Worm (Caenorhabditis elegans): ENCODE results near the gene sra-29.

The sra-29 gene

DNA sequence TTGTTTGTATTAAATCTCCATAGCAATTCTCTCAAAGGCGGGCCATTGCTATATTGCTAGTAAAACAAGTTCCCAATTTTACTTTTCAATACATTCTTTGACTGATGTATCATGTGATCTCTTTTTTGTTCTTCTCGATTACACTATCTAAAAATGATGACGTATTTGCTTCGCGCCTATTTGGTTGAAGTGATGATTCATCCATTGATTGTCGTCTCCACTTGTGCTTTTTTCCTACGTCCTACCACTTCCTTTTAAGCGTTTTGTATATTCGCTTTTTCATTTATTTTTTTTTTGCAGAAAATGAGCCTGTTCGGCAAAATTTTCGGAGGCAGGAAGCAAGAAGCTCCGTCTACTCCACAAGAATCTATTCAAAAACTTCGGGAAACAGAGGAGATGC is 13.9 kb upstream of the sra-29 start, which contains the start of gene vps-32.1:
TSS of gene vps-32.1 (plus strand) at position 301 of the 400 bp plus-strand sequence.
- no peak for TF ChIP-seq nhr-11 (tag; optimal IDR thresholded peaks at IDR 0.05)
- TF ChIP-seq zag-1 (tag; optimal IDR thresholded peaks at IDR 0.05), result no peak
- no peak for TF ChIP-seq aly-2 (tag; optimal IDR thresholded peaks at IDR 0.05)
- no peak for TF ChIP-seq lsy-2 (tag; optimal IDR thresholded peaks at IDR 0.05)
- peak; percentile 48 for TF ChIP-seq sma-9 (GFP tag; optimal IDR thresholded peaks at IDR 0.05)
- TF ChIP-seq sma-9 (tag; optimal IDR thresholded peaks at IDR 0.05), result no peak
- peak; percentile 88 for TF ChIP-seq fos-1 (tag; optimal IDR thresholded peaks at IDR 0.05)
- peak; percentile 25 for TF ChIP-seq blmp-1 (tag; optimal IDR thresholded peaks at IDR 0.05; ENCODE audit: insufficient read depth)
- no peak for TF ChIP-seq nhr-237 (tag; optimal IDR thresholded peaks at IDR 0.05)
- peak; percentile 29 for TF ChIP-seq crh-2 (tag; optimal IDR thresholded peaks at IDR 0.05)
- TF ChIP-seq mdl-1 (tag; optimal IDR thresholded peaks at IDR 0.05), result no peak
- no peak for TF ChIP-seq snpc-4 (tag; optimal IDR thresholded peaks at IDR 0.05)
- TF ChIP-seq lin-13 (GFP tag; optimal IDR thresholded peaks at IDR 0.05), result no peak
- TF ChIP-seq F13H6.1 (tag; optimal IDR thresholded peaks at IDR 0.05), result no peak
- TF ChIP-seq ceh-16 (tag; optimal IDR thresholded peaks at IDR 0.05), result no peak
- TF ChIP-seq lin-39 (tag; optimal IDR thresholded peaks at IDR 0.05), result no peak
- TF ChIP-seq nhr-25 (tag; optimal IDR thresholded peaks at IDR 0.05), result no peak
- TF ChIP-seq elt-3 (tag; optimal IDR thresholded peaks at IDR 0.05), result no peak
- no peak for TF ChIP-seq ama-1 (optimal IDR thresholded peaks at IDR 0.05)
- TF ChIP-seq elt-1 (tag; optimal IDR thresholded peaks at IDR 0.05), result no peak

DNA sequence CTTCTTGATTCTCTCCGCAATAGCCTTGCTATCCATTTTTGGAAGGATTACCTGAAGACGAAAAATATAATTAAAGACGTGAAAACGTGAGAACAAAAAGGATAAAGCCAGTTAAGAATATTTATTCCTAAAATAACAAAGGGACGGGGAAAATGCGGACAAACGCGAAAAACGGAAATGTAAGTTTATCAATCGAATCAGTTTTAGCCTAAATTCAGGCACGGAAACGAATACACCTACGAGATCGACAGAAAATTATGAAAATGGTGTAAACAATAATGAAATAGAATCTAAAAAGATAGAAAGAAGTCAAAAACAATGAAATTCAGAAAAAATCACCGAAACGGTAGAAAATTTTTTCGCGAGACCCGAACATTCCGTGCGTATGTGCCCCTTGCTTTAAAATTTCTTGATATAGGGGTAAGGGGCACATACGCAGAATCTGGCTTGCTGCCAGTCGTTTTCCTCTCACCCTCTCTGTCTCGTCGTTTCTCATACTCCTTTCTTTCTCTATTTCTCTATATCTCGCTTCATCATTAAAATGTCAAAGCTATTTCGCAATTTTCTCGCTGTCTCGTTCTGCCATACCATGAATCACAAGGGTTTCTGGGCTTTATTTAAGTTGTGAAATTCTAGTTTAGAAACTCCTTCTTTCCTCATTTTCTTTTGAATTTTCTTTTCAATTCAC is 13.2 kb upstream of the sra-29 start, which contains the start of gene icd-1:
TSS of gene icd-1 (minus strand) at position 51 of the 688 bp plus-strand sequence.
- TF ChIP-seq lin-13 (GFP tag; optimal IDR thresholded peaks at IDR 0.05) (peak; percentile 93), nhr-129 (tag; optimal IDR thresholded peaks at IDR 0.05) (peak; percentile 96), aly-2 (tag; optimal IDR thresholded peaks at IDR 0.05) (no peak), ztf-1 (GFP tag; conservative IDR thresholded peaks at IDR 0.05) (no peak), nhr-23 (tag; optimal IDR thresholded peaks at IDR 0.05) (no peak), fos-1 (tag; optimal IDR thresholded peaks at IDR 0.05) (peak; percentile 97), nhr-25 (tag; optimal IDR thresholded peaks at IDR 0.05) (peak; percentile 98), dmd-4 (tag; optimal IDR thresholded peaks at IDR 0.05) (no peak), mab-5 (tag; optimal IDR thresholded peaks at IDR 0.05) (peak; percentile 93), nhr-10 (tag; optimal IDR thresholded peaks at IDR 0.05) (peak; percentile 73), ceh-82 (tag; optimal IDR thresholded peaks at IDR 0.05) (peak; percentile 62), nhr-12 (tag; optimal IDR thresholded peaks at IDR 0.05) (peak; percentile 50), ceh-16 (tag; optimal IDR thresholded peaks at IDR 0.05) (peak; percentile 83), nhr-77 (tag; optimal IDR thresholded peaks at IDR 0.05) (no peak), ztf-11 (tag; optimal IDR thresholded peaks at IDR 0.05) (peak; percentile 58), C34F6.9 (tag; optimal IDR thresholded peaks at IDR 0.05) (peak; percentile 97), R02D3.7 (tag; optimal IDR thresholded peaks at IDR 0.05) (peak; percentile 38), nhr-237 (tag; optimal IDR thresholded peaks at IDR 0.05) (peak; percentile 48), sem-4 (tag; optimal IDR thresholded peaks at IDR 0.05) (peak; percentile 98), mbf-1 (tag; optimal IDR thresholded peaks at IDR 0.05) (no peak), unc-55 (GFP tag; optimal IDR thresholded peaks at IDR 0.05) (peak; percentile 98), F13H6.1 (tag; optimal IDR thresholded peaks at IDR 0.05) (peak; percentile 97), lin-11 (tag; optimal IDR thresholded peaks at IDR 0.05) (peak; percentile 74), snpc-4 (tag; optimal IDR thresholded peaks at IDR 0.05) (peak; percentile 74), alr-1 (tag; optimal IDR thresholded peaks at IDR 0.05) (no peak), blmp-1 (tag; optimal IDR thresholded peaks at IDR 0.05; ENCODE audit: insufficient read depth) (peak; percentile 81), peb-1 (tag; optimal IDR thresholded peaks at IDR 0.05) (no peak), Y55F3AM.14 (GFP tag; optimal IDR thresholded peaks at IDR 0.05) (peak; percentile 78), zag-1 (tag; optimal IDR thresholded peaks at IDR 0.05) (peak; percentile 91), unc-62 (GFP tag; optimal IDR thresholded peaks at IDR 0.05) (peak; percentile 93), lin-39 (tag; optimal IDR thresholded peaks at IDR 0.05) (peak; percentile 68), ztf-4 (tag; optimal IDR thresholded peaks at IDR 0.05) (peak; percentile 94), sma-9 (GFP tag; optimal IDR thresholded peaks at IDR 0.05) (peak; percentile 96), sma-9 (tag; optimal IDR thresholded peaks at IDR 0.05) (no peak), elt-1 (tag; optimal IDR thresholded peaks at IDR 0.05) (no peak), egl-27 (tag; optimal IDR thresholded peaks at IDR 0.05) (peak; percentile 94), mdl-1 (tag; optimal IDR thresholded peaks at IDR 0.05) (peak; percentile 76 to 82), gmeb-1 (tag; optimal IDR thresholded peaks at IDR 0.05) (peak; percentile 87), sma-3 (GFP tag; optimal IDR thresholded peaks at IDR 0.05) (peak; percentile 97), ZK546.5 (tag; optimal IDR thresholded peaks at IDR 0.05) (peak; percentile 76), crh-2 (tag; optimal IDR thresholded peaks at IDR 0.05) (peak; percentile 97), nhr-21 (tag; optimal IDR thresholded peaks at IDR 0.05) (peak; percentile 96), ama-1 (optimal IDR thresholded peaks at IDR 0.05) (peak; percentile 24), nhr-11 (tag; optimal IDR thresholded peaks at IDR 0.05) (peak; percentile 57), elt-3 (tag; optimal IDR thresholded peaks at IDR 0.05) (no peak), unc-39 (tag; optimal IDR thresholded peaks at IDR 0.05) (no peak), skn-1 (tag; optimal IDR thresholded peaks at IDR 0.05) (peak; percentile 67), nhr-6 (tag; optimal IDR thresholded peaks at IDR 0.05) (peak; percentile 98), lsy-2 (tag; optimal IDR thresholded peaks at IDR 0.05) (peak; percentile 88 to 96)

Data from whole organism, L2 larva.